Worm (Caenorhabditis elegans) whole organism, midembryonic: Measurements from ENCODE around the gene ufl-1.

Source experiments
- T22C8.4 ChIP-seq: fragments of 200-800 bp; sonication (Bioruptor generic); IDR thresholded peaks from 2 replicates; pipeline ENCODE4 v1.3.6; 2022; ENCODE audit warnings: missing genetic modification characterization, missing compliant biosample characterization
- cog-1 ChIP-seq: sonication (generic microtip); optimal IDR thresholded peaks from 2 replicates; lab custom pipeline; 2016; ENCODE audit warnings: missing genetic modification characterization, missing compliant biosample characterization
- flt-1 ChIP-seq: fragments of 200-800 bp; sonication (Bioruptor generic); IDR thresholded peaks from 2 replicates; pipeline ENCODE4 v1.3.6; 2022; ENCODE audit warnings: missing genetic modification characterization, missing compliant biosample characterization
- klf-2 ChIP-seq: fragments of 200-800 bp; sonication (Bioruptor generic); conservative IDR thresholded peaks from 2 replicates; pipeline ENCODE4 v1.3.6; 2022; ENCODE audit warnings: missing genetic modification reagents, missing genetic modification characterization, missing compliant biosample characterization
- med-1 ChIP-seq: sonication (generic microtip); optimal IDR thresholded peaks from 2 replicates; lab custom pipeline; 2017; ENCODE audit warnings: missing genetic modification characterization, mild to moderate bottlenecking, missing compliant biosample characterization, antibody characterized with exemption, missing genetic modification reagents; ENCODE audit not compliant: insufficient read depth
- ref-1 ChIP-seq: fragments of 200-800 bp; sonication (Bioruptor generic); conservative IDR thresholded peaks from 2 replicates; pipeline ENCODE4 v1.3.6; 2022; ENCODE audit warnings: missing genetic modification reagents, missing genetic modification characterization, missing compliant biosample characterization
- tab-1 ChIP-seq: fragments of 200-800 bp; sonication (Bioruptor generic); IDR thresholded peaks from 2 replicates; pipeline ENCODE4 v1.3.6; 2022; ENCODE audit warnings: missing genetic modification characterization, missing compliant biosample characterization
- ztf-23 ChIP-seq: fragments of 200-800 bp; sonication (Bioruptor generic); IDR thresholded peaks from 2 replicates; pipeline ENCODE4 v1.3.6; 2022; ENCODE audit warnings: missing genetic modification reagents, missing genetic modification characterization, missing compliant biosample characterization
- ztf-29 ChIP-seq: fragments of 200-800 bp; sonication (Bioruptor generic); IDR thresholded peaks from 2 replicates; pipeline ENCODE4 v1.3.6; 2022; ENCODE audit warnings: missing genetic modification reagents, missing genetic modification characterization, missing compliant biosample characterization

DNA sequence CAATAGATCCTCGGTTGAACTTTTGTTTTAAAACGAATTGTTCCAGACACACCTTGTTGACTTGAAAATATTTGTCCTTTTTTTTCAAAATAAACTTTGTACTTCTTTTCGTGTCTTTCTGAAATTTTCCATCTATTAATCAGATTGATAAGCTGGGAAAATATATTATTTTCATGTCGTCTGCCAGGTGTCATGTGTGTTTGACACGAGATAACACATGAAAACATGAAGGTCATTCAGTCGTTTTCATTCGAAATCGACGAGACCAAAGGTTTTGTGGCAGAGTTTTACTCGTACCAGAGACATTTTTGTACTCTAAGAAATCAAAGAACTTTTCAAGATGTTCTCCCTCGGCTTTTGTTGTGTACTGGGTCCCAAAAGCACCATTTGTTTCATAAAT is 16.0 kb downstream of the ufl-1 start:
- TF ChIP-seq flt-1 (no peak), T22C8.4 (GFP tag; lab: Robert Waterston, UW) (no peak), ztf-23 (no peak), klf-2 (GFP tag; lab: Robert Waterston, UW) (no peak), cog-1 (no peak), ref-1 (GFP tag; lab: Robert Waterston, UW) (no peak), med-1 (GFP tag; lab: Kevin White, UChicago) (no peak), ztf-29 (GFP tag; lab: Robert Waterston, UW) (no peak), tab-1 (GFP tag; lab: Robert Waterston, UW) (no peak)
